Fruit fly (Drosophila melanogaster) whole organism, embryonic: ENCODE results near the gene CG2059.

Source experiments
- CG14441 ChIP-seq: fragments of 200-800 bp; sonication (Bioruptor generic); IDR thresholded peaks from 2 replicates; pipeline ENCODE4 v1.3.6; 2022; ENCODE audit warnings: missing biosample characterization, missing genetic modification characterization
- CG1602 ChIP-seq: fragments of 200-800 bp; sonication (Bioruptor generic); optimal IDR thresholded peaks from 3 replicates; lab custom pipeline; 2016; ENCODE audit warnings: missing biosample characterization, missing genetic modification characterization
- CG8089 ChIP-seq: fragments of 200-800 bp; sonication (Bioruptor generic); optimal IDR thresholded peaks from 3 replicates; lab custom pipeline; 2016; ENCODE audit warnings: missing biosample characterization, missing genetic modification characterization
- Dbx ChIP-seq: fragments of 200-800 bp; sonication (Bioruptor generic); IDR thresholded peaks from 3 replicates; pipeline ENCODE4 v1.3.6; 2022; ENCODE audit warnings: missing biosample characterization, missing genetic modification characterization
- NfI ChIP-seq: fragments of 200-800 bp; sonication (Bioruptor generic); optimal IDR thresholded peaks from 3 replicates; lab custom pipeline; 2018; ENCODE audit warnings: missing biosample characterization, mild to moderate bottlenecking, missing genetic modification characterization, moderate library complexity
- aop ChIP-seq: fragments of 200-800 bp; sonication (Bioruptor generic); IDR thresholded peaks from 2 replicates; pipeline ENCODE4 v1.3.6; 2022; ENCODE audit warnings: missing biosample characterization, missing genetic modification characterization
- gfzf ChIP-seq: fragments of 200-800 bp; sonication (Bioruptor generic); optimal IDR thresholded peaks from 2 replicates; lab custom pipeline; 2016; ENCODE audit warnings: missing biosample characterization, mild to moderate bottlenecking, missing genetic modification characterization, moderate library complexity
- sna ChIP-seq: fragments of 200-800 bp; sonication (Bioruptor generic); IDR thresholded peaks from 2 replicates; pipeline ENCODE4 v1.3.6; 2022; ENCODE audit warnings: missing biosample characterization, missing genetic modification characterization; ENCODE audit not compliant: partially characterized antibody
- yki ChIP-seq: fragments of >200 bp; optimal IDR thresholded peaks from 3 replicates; lab custom pipeline; 2018

DNA sequence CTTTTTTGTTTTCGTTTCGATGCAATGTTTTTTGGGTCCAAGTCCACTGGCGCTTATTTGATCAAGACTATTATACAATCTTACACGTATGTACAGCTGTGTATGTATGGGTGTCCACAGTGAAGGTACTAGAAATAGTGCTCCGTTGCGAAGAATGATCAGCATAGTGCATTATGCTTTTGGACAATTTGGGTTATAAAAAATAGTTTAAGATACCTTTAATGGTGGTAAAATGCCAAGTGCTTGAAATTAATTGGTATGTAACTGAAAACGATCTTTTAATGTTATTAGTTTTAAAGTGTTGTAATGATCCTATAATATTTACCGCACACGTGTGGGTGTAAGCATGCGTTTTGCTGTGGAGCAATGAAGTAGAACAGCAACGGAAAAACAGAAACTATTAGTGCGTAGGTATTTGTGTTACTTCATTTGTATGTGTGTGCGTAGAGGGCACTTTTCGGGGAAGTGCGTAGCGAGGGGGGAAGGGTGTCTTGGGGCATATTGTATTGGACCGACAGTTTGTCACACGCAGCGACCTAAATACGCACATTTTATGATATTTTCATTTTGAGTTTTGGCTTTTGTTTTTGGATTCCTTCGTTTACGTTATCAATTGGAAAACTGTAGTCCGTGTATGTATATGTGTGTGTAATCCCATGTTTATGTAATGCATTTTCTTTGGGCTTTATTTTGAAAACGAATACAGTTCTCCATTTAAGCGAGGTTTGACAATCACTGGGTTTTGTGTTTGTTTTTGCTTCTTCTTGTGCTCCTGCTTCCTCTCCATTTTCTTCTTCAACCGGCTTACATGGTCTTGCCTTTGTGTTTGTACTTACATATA lies 50.2 kb downstream of the CG2059 start:
- peak; percentile 8 for TF ChIP-seq yki (lab: Kevin White, UChicago)
- TF ChIP-seq CG8089 = peak; percentile 91
- TF ChIP-seq CG14441 (GFP tag; lab: Robert Waterston, UW) = peak; percentile 82
- no peak for TF ChIP-seq gfzf (GFP tag; lab: Kevin White, UChicago)
- TF ChIP-seq Dbx (GFP tag; lab: Robert Waterston, UW) = no peak
- TF ChIP-seq CG1602 = peak; percentile 90
- TF ChIP-seq aop (GFP tag; lab: Robert Waterston, UW) = no peak
- no peak for TF ChIP-seq sna (GFP tag; lab: Robert Waterston, UW)
- TF ChIP-seq NfI (GFP tag; lab: Kevin White, UChicago) = peak; percentile 90
